Worm (Caenorhabditis elegans) whole organism, late embryonic: ENCODE data around the gene srxa-2.
A peak's percentile ranks its signal among the peaks of the same experiment; 100 is the strongest.

Experiments
- C08G9.2 ChIP-seq: sonication (generic microtip); optimal IDR thresholded peaks from 2 replicates; lab custom pipeline; 2016; ENCODE audit warnings: mild to moderate bottlenecking, missing genetic modification characterization, moderate library complexity, missing compliant biosample characterization
- F13H6.1 ChIP-seq: sonication (generic microtip); optimal IDR thresholded peaks from 2 replicates; lab custom pipeline; 2016; ENCODE audit warnings: missing genetic modification characterization, missing compliant biosample characterization
- K09A11.1 ChIP-seq: sonication (generic microtip); optimal IDR thresholded peaks from 2 replicates; lab custom pipeline; 2017; ENCODE audit warnings: antibody characterized with exemption, mild to moderate bottlenecking, missing genetic modification characterization, missing compliant biosample characterization; ENCODE audit not compliant: insufficient read depth
- T23F11.4 ChIP-seq: fragments of 200-800 bp; sonication (Bioruptor generic); optimal IDR thresholded peaks from 2 replicates; lab custom pipeline; 2018; ENCODE audit warnings: mild to moderate bottlenecking, missing genetic modification characterization, missing compliant biosample characterization
- ama-1 ChIP-seq: fragments of 150-350 bp; optimal IDR thresholded peaks from 2 replicates; lab custom pipeline; 2014
- ceh-14 ChIP-seq: sonication (generic microtip); optimal IDR thresholded peaks from 2 replicates; lab custom pipeline; 2016; ENCODE audit warnings: missing genotype, missing genetic modification characterization, missing compliant biosample characterization
- ceh-19 ChIP-seq: fragments of 200-800 bp; sonication (Bioruptor generic); optimal IDR thresholded peaks from 2 replicates; lab custom pipeline; 2018; ENCODE audit warnings: mild to moderate bottlenecking, missing genetic modification characterization, missing compliant biosample characterization
- ceh-24 ChIP-seq: sonication (generic microtip); optimal IDR thresholded peaks from 2 replicates; lab custom pipeline; 2016; ENCODE audit warnings: mild to moderate bottlenecking, missing genetic modification characterization, missing compliant biosample characterization
- ceh-48 ChIP-seq: sonication (generic microtip); optimal IDR thresholded peaks from 2 replicates; lab custom pipeline; 2016; ENCODE audit warnings: missing genetic modification characterization, inconsistent platforms, missing compliant biosample characterization
- ceh-6 ChIP-seq: fragments of 200-800 bp; sonication (Bioruptor generic); optimal IDR thresholded peaks from 2 replicates; lab custom pipeline; 2018; ENCODE audit warnings: mild to moderate bottlenecking, missing genetic modification characterization, missing compliant biosample characterization
- che-1 ChIP-seq: sonication (generic microtip); optimal IDR thresholded peaks from 2 replicates; lab custom pipeline; 2016; ENCODE audit warnings: mild to moderate bottlenecking, missing genetic modification characterization, missing compliant biosample characterization
- dve-1 ChIP-seq: sonication (generic microtip); optimal IDR thresholded peaks from 2 replicates; lab custom pipeline; 2017; ENCODE audit warnings: antibody characterized with exemption, mild to moderate bottlenecking, missing genetic modification characterization, missing compliant biosample characterization
- elt-2 ChIP-seq: sonication (generic microtip); optimal IDR thresholded peaks from 2 replicates; lab custom pipeline; 2016; ENCODE audit warnings: missing genetic modification reagents, missing genetic modification characterization, missing compliant biosample characterization
- elt-4 ChIP-seq: sonication (generic microtip); optimal IDR thresholded peaks from 2 replicates; lab custom pipeline; 2016; ENCODE audit warnings: missing genetic modification characterization, missing compliant biosample characterization
- hlh-13 ChIP-seq: fragments of 200-800 bp; sonication (Bioruptor generic); optimal IDR thresholded peaks from 2 replicates; lab custom pipeline; 2018; ENCODE audit warnings: mild to moderate bottlenecking, missing genetic modification characterization, missing compliant biosample characterization
- hlh-15 ChIP-seq: sonication (generic microtip); optimal IDR thresholded peaks from 2 replicates; lab custom pipeline; 2016; ENCODE audit warnings: missing genetic modification characterization, missing compliant biosample characterization
- hlh-6 ChIP-seq: sonication (generic microtip); optimal IDR thresholded peaks from 2 replicates; lab custom pipeline; 2016; ENCODE audit warnings: missing genotype, missing genetic modification characterization, missing compliant biosample characterization
- hlh-8 ChIP-seq: sonication (generic microtip); optimal IDR thresholded peaks from 2 replicates; lab custom pipeline; 2016; ENCODE audit warnings: missing genotype, missing genetic modification characterization, missing compliant biosample characterization
- lin-11 ChIP-seq: fragments of 200-800 bp; sonication (Bioruptor generic); optimal IDR thresholded peaks from 2 replicates; lab custom pipeline; 2018; ENCODE audit warnings: mild to moderate bottlenecking, missing genetic modification characterization, missing compliant biosample characterization
- madf-2 ChIP-seq: sonication (generic microtip); optimal IDR thresholded peaks from 2 replicates; lab custom pipeline; 2017; ENCODE audit warnings: missing genetic modification characterization, missing compliant biosample characterization
- nfya-1 ChIP-seq: sonication (generic microtip); optimal IDR thresholded peaks from 2 replicates; lab custom pipeline; 2017; ENCODE audit warnings: missing genetic modification characterization, mild to moderate bottlenecking, missing compliant biosample characterization, antibody characterized with exemption, moderate library complexity
- pros-1 ChIP-seq: fragments of 150-350 bp; optimal IDR thresholded peaks from 2 replicates; lab custom pipeline; 2014; ENCODE audit warnings: missing biosample characterization, missing genetic modification reagents, missing genetic modification characterization
- ref-2 ChIP-seq: sonication (generic microtip); optimal IDR thresholded peaks from 2 replicates; lab custom pipeline; 2016; ENCODE audit warnings: missing genetic modification characterization, missing compliant biosample characterization
- sdc-2 ChIP-seq: sonication (generic microtip); optimal IDR thresholded peaks from 2 replicates; lab custom pipeline; 2016; ENCODE audit warnings: missing genotype, missing genetic modification characterization, missing compliant biosample characterization
- sox-2 ChIP-seq: fragments of 200-800 bp; sonication (Bioruptor generic); IDR thresholded peaks from 2 replicates; pipeline ENCODE4 v1.3.6; 2022; ENCODE audit warnings: missing genetic modification reagents, missing genetic modification characterization, missing compliant biosample characterization
- syd-9 ChIP-seq: sonication (generic microtip); optimal IDR thresholded peaks from 2 replicates; lab custom pipeline; 2016; ENCODE audit warnings: mild to moderate bottlenecking, missing genetic modification characterization, moderate library complexity, missing compliant biosample characterization
- tbx-2 ChIP-seq: sonication (generic microtip); optimal IDR thresholded peaks from 2 replicates; lab custom pipeline; 2016; ENCODE audit warnings: missing genetic modification characterization, missing compliant biosample characterization
- tbx-7 ChIP-seq: sonication (generic microtip); optimal IDR thresholded peaks from 2 replicates; lab custom pipeline; 2016; ENCODE audit warnings: missing genotype, missing genetic modification characterization, missing compliant biosample characterization
- ttx-3 ChIP-seq: sonication (generic microtip); optimal IDR thresholded peaks from 2 replicates; lab custom pipeline; 2016; ENCODE audit warnings: missing genetic modification reagents, missing genetic modification characterization, missing compliant biosample characterization
- unc-3 ChIP-seq, 2 experiments: fragments of 200-800 bp in 1 of 2; sonication (Bioruptor generic) in 1 of 2; sonication (generic microtip) in 1 of 2; conservative IDR thresholded peaks in 1 of 2; optimal IDR thresholded peaks in 1 of 2; 2 replicates each; pipeline versions ENCODE4 v1.3.6 to Lab custom; 2016 to 2022; ENCODE audit warnings: missing compliant biosample characterization in 2 of 2, missing genetic modification characterization in 2 of 2, missing genetic modification reagents in 1 of 2
- unc-42 ChIP-seq: sonication (generic microtip); optimal IDR thresholded peaks from 2 replicates; lab custom pipeline; 2016; ENCODE audit warnings: missing genotype, missing genetic modification characterization, missing compliant biosample characterization
- unc-55 ChIP-seq: sonication (generic microtip); optimal IDR thresholded peaks from 2 replicates; lab custom pipeline; 2017; ENCODE audit warnings: missing biosample characterization, missing genetic modification reagents, missing genetic modification characterization

srxa-2 gene

ce11 chrIV:9423095-9423494 is at the start of gene srxa-2:
TSS of gene srxa-2 (plus strand) at chrIV:9423395.
- TF ChIP-seq ama-1, result no peak
- TF ChIP-seq F13H6.1, result no peak
- no peak for TF ChIP-seq pros-1 (tag; lab: Kevin White, UChicago)
- no peak for TF ChIP-seq hlh-15
- TF ChIP-seq ceh-6 (GFP tag; lab: Kevin White, UChicago), result no peak
- no peak for TF ChIP-seq unc-55
- no peak for TF ChIP-seq ref-2
- TF ChIP-seq ceh-24 (tag; lab: Kevin White, UChicago), result no peak
- TF ChIP-seq hlh-8 (tag; lab: Kevin White, UChicago), result no peak
- TF ChIP-seq, all 69 proteins: peak for 0

ce11 chrIV:9374529-9374928 is 48.7 kb upstream of the srxa-2 start, which contains the start of gene C10C5.3:
TSS of gene C10C5.3 (plus strand) at chrIV:9374829.
- TF ChIP-seq sdc-2 (tag; lab: Kevin White, UChicago) (no peak), hlh-6 (tag; lab: Kevin White, UChicago) (no peak), unc-3 (GFP tag; conservative IDR thresholded peaks at IDR 0.05; lab: Robert Waterston, UW) (no peak), unc-3 (tag; optimal IDR thresholded peaks at IDR 0.05; lab: Kevin White, UChicago) (no peak), hlh-13 (GFP tag; lab: Kevin White, UChicago) (no peak), unc-42 (tag; lab: Kevin White, UChicago) (no peak), ttx-3 (tag; lab: Kevin White, UChicago) (no peak), madf-2 (tag; lab: Kevin White, UChicago) (no peak), F13H6.1 (no peak), ceh-19 (GFP tag; lab: Kevin White, UChicago) (no peak)

- no peak for TF ChIP-seq sox-2
- TF ChIP-seq unc-3 (GFP tag; conservative IDR thresholded peaks at IDR 0.05; lab: Robert Waterston, UW), result no peak
- TF ChIP-seq unc-3 (tag; optimal IDR thresholded peaks at IDR 0.05; lab: Kevin White, UChicago), result no peak
- no peak for TF ChIP-seq C08G9.2 (tag; lab: Kevin White, UChicago)
- TF ChIP-seq K09A11.1 (tag; lab: Kevin White, UChicago), result no peak
- TF ChIP-seq hlh-8 (tag; lab: Kevin White, UChicago), result no peak
- no peak for TF ChIP-seq ceh-48 (tag; lab: Kevin White, UChicago)
- TF ChIP-seq syd-9 (tag; lab: Kevin White, UChicago), result no peak
- TF ChIP-seq madf-2 (tag; lab: Kevin White, UChicago), result no peak
- TF ChIP-seq, all 69 proteins: peak for 0
Measured at ce11 chrIV:9376550-9376949, 46.6 kb upstream of the srxa-2 start.

- TF ChIP-seq lin-11, result no peak
- no peak for TF ChIP-seq dve-1
- TF ChIP-seq C08G9.2 (tag; lab: Kevin White, UChicago), result no peak
- no peak for TF ChIP-seq che-1 (tag; lab: Kevin White, UChicago)
- no peak for TF ChIP-seq tbx-7 (tag; lab: Kevin White, UChicago)
- no peak for TF ChIP-seq nfya-1 (tag; lab: Kevin White, UChicago)
- no peak for TF ChIP-seq elt-4
- no peak for TF ChIP-seq madf-2 (tag; lab: Kevin White, UChicago)
- no peak for TF ChIP-seq ceh-14 (tag; lab: Kevin White, UChicago)
- TF ChIP-seq tbx-2 (tag; lab: Kevin White, UChicago), result no peak
- no peak for TF ChIP-seq hlh-8 (tag; lab: Kevin White, UChicago)
- TF ChIP-seq ref-2, result no peak
- TF ChIP-seq T23F11.4 (GFP tag; lab: Kevin White, UChicago), result no peak
- TF ChIP-seq pros-1 (tag; lab: Kevin White, UChicago), result no peak
Measured at ce11 chrIV:9378272-9378671, 44.9 kb upstream of the srxa-2 start, which contains the start of gene C10C5.4. TSS of gene C10C5.4 (plus strand) at chrIV:9378552.

ce11 chrIV:9381136-9381535 is 42.1 kb upstream of the srxa-2 start, which contains the start of gene C10C5.5:
TSS of gene C10C5.5 (plus strand) at chrIV:9381436.
- TF ChIP-seq elt-4 (no peak), elt-2 (tag; lab: Kevin White, UChicago) (peak; percentile 23)
- TF ChIP-seq, all 69 proteins: peak for 1
